Fruit fly (Drosophila melanogaster): ENCODE results near the gene CG15544.

Gene CG15544

dm6 chr3R:30865365-30865770 is 37.7 kb downstream of the CG15544 start (continued):
- TF ChIP-seq CG4360 (GFP tag; IDR thresholded peaks at IDR 0.05) (peak; percentile 33; the same call in 1 of the 2 replicates), nerfin-1 (tag; optimal IDR thresholded peaks at IDR 0.05) (peak; percentile 11), CG4404 (GFP tag; IDR thresholded peaks at IDR 0.05) (peak; percentile 51), row (GFP tag; IDR thresholded peaks at IDR 0.05) (peak; percentile 86), hbn (GFP tag; IDR thresholded peaks at IDR 0.05; ENCODE audit: partially characterized antibody) (no peak), Pdp1 (GFP tag; optimal IDR thresholded peaks at IDR 0.05) (no peak), pros (GFP tag; optimal IDR thresholded peaks at IDR 0.05) (peak; percentile 93), phol (tag; optimal IDR thresholded peaks at IDR 0.05) (peak; percentile 42), unpg (GFP tag; optimal IDR thresholded peaks at IDR 0.05) (peak; percentile 34), Dek (tag; optimal IDR thresholded peaks at IDR 0.05) (no peak), CG1603 (tag; optimal IDR thresholded peaks at IDR 0.05) (no peak), amos (GFP tag; IDR thresholded peaks at IDR 0.05; ENCODE audit: partially characterized antibody) (no peak), Oli (tag; optimal IDR thresholded peaks at IDR 0.05) (peak; percentile 9), Nf-YA (GFP tag; IDR thresholded peaks at IDR 0.05) (no peak), lab (GFP tag; optimal IDR thresholded peaks at IDR 0.05) (peak; percentile 41), CG1233 (GFP tag; optimal IDR thresholded peaks at IDR 0.05) (no peak), sob (GFP tag; IDR thresholded peaks at IDR 0.05) (no peak), CG7556 (GFP tag; optimal IDR thresholded peaks at IDR 0.05) (peak; percentile 57), stc (GFP tag; IDR thresholded peaks at IDR 0.05) (no peak), CG11695 (GFP tag; IDR thresholded peaks at IDR 0.05) (peak; percentile 45; the same call in 1 of the 3 replicates), Max (GFP tag; optimal IDR thresholded peaks at IDR 0.05) (no peak), D19A (tag; optimal IDR thresholded peaks at IDR 0.05) (peak; percentile 48), eve (GFP tag; optimal IDR thresholded peaks at IDR 0.05) (peak in 1 of 2 experiments; percentile 69), lmd (GFP tag; IDR thresholded peaks at IDR 0.05) (no peak), Blimp-1 (GFP tag; optimal IDR thresholded peaks at IDR 0.05) (peak; percentile 41), dmrt99B (tag; optimal IDR thresholded peaks at IDR 0.05) (peak; percentile 55), CG15696 (tag; optimal IDR thresholded peaks at IDR 0.05) (peak; percentile 64), bcd (GFP tag; optimal IDR thresholded peaks at IDR 0.05) (peak; percentile 4), CG13424 (tag; optimal IDR thresholded peaks at IDR 0.05) (peak; percentile 48), CG11504 (tag; optimal IDR thresholded peaks at IDR 0.05) (peak; percentile 51), CG10979 (tag; optimal IDR thresholded peaks at IDR 0.05) (peak; percentile 68), CG5180 (GFP tag; optimal IDR thresholded peaks at IDR 0.05) (no peak), seq (GFP tag; IDR thresholded peaks at IDR 0.05) (0 out of 2 replicates have a peak, but pooled peaks have one; percentile 6), CG31365 (tag; optimal IDR thresholded peaks at IDR 0.05) (no peak), grn (GFP tag; optimal IDR thresholded peaks at IDR 0.05) (no peak), PHDP (tag; optimal IDR thresholded peaks at IDR 0.05) (peak; percentile 16), H2.0 (GFP tag; IDR thresholded peaks at IDR 0.05) (0 out of 2 replicates have a peak, but pooled peaks have one; percentile 17), tll (GFP tag; optimal IDR thresholded peaks at IDR 0.05) (peak in 1 of 2 experiments; percentile 77), scrt (GFP tag; optimal IDR thresholded peaks at IDR 0.05) (no peak), TFAM (GFP tag; optimal IDR thresholded peaks at IDR 0.05) (no peak), kni (GFP tag; optimal IDR thresholded peaks at IDR 0.05) (peak; percentile 12), org-1 (GFP tag; optimal IDR thresholded peaks at IDR 0.05) (no peak), sqz (GFP tag; optimal IDR thresholded peaks at IDR 0.05) (no peak), ara (GFP tag; IDR thresholded peaks at IDR 0.05) (no peak), br (optimal IDR thresholded peaks at IDR 0.05) (no peak), CG43689 (GFP tag; IDR thresholded peaks at IDR 0.05) (no peak), CG18262 (tag; optimal IDR thresholded peaks at IDR 0.05) (peak; percentile 55), CG4617 (GFP tag; optimal IDR thresholded peaks at IDR 0.05; ENCODE audit: borderline replicate concordance) (no peak), C15 (GFP tag; IDR thresholded peaks at IDR 0.05) (no peak), dysf (GFP tag; IDR thresholded peaks at IDR 0.05) (0 out of 3 replicates have a peak, but pooled peaks have one; percentile 21)

Measured in whole organism, embryonic.